Fruit fly (Drosophila melanogaster): ENCODE measurements around the gene CG14926.

DNA sequence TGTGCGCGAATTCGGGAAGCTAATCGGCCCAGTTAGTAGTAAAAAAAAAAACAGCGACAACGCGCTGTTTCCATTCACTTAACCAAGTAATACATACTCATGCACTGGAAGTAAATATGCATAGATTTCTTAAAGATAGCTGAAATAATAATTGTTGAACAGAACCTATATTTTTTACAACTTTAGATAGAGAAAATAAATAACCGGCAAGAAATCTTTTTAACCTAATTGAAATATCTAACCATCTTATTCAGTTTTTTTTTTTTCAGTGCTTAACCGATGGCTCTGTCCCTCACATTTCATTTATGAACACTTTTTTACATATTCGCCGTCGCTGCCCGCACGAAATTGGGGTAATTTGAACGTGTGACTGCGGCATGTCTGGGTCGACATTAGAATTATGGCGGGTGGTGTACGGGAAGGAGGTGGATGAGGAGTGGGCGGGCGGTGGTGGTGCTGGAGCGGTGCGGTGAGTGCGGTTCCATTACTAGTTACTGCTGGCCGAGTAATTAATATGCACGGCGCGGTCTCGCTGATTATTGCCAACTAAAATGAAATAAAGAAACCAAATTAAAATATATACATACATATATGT, 11.4 kb downstream of the CG14926 start:
- no peak for TF ChIP-seq CG34224 (GFP tag; IDR thresholded peaks at IDR 0.05; ENCODE audit: partially characterized antibody)
- no peak for TF ChIP-seq CG31365 (tag; optimal IDR thresholded peaks at IDR 0.05)
- TF ChIP-seq CG8281 (tag; optimal IDR thresholded peaks at IDR 0.05), result no peak
- peak; percentile 60 for TF ChIP-seq CG4820 (GFP tag; optimal IDR thresholded peaks at IDR 0.05)
- TF ChIP-seq sim (GFP tag; IDR thresholded peaks at IDR 0.05), result no peak
- no peak for TF ChIP-seq CG16813 (GFP tag; IDR thresholded peaks at IDR 0.05; ENCODE audit: partially characterized antibody)
- TF ChIP-seq tin (GFP tag; optimal IDR thresholded peaks at IDR 0.05), result peak; percentile 36
- no peak for TF ChIP-seq CG17912 (GFP tag; optimal IDR thresholded peaks at IDR 0.05)
- TF ChIP-seq CG18764 (GFP tag; optimal IDR thresholded peaks at IDR 0.05), result peak; percentile 2
- no peak; the same call in 1 of the 2 replicates for TF ChIP-seq stc (GFP tag; IDR thresholded peaks at IDR 0.05)
- peak; percentile 53 for TF ChIP-seq esg (GFP tag; conservative IDR thresholded peaks at IDR 0.05)
- 0 out of 3 replicates have a peak, but pooled peaks have one; percentile 42 for TF ChIP-seq CG2889 (GFP tag; IDR thresholded peaks at IDR 0.05)
- peak; percentile 26 for TF ChIP-seq Asciz (GFP tag; optimal IDR thresholded peaks at IDR 0.05)
